Worm (Caenorhabditis elegans): Measurements from ENCODE around the gene F54H5.14.

F54H5.14 gene

ce11 chrII:6663799-6664198 lies 38.6 kb upstream of the F54H5.14 start:
- no peak for TF ChIP-seq lin-11 (tag; optimal IDR thresholded peaks at IDR 0.05)
- peak; percentile 30 for TF ChIP-seq fos-1 (tag; optimal IDR thresholded peaks at IDR 0.05)

ce11 chrII:6661211-6661610 lies 36.0 kb upstream of the F54H5.14 start, which contains the start of gene T19D12.2:
TSS of gene T19D12.2 (plus strand) at chrII:6661335.
- TF ChIP-seq fos-1 (tag; optimal IDR thresholded peaks at IDR 0.05), result peak; percentile 82
- no peak for TF ChIP-seq nhr-77 (tag; optimal IDR thresholded peaks at IDR 0.05)
- TF ChIP-seq sma-9 (GFP tag; optimal IDR thresholded peaks at IDR 0.05), result no peak
- TF ChIP-seq sma-9 (tag; optimal IDR thresholded peaks at IDR 0.05), result no peak

- no peak for TF ChIP-seq crh-2 (tag; optimal IDR thresholded peaks at IDR 0.05)
- no peak for TF ChIP-seq nhr-237 (tag; optimal IDR thresholded peaks at IDR 0.05)
- TF ChIP-seq dmd-4 (tag; optimal IDR thresholded peaks at IDR 0.05), result no peak
- TF ChIP-seq sma-9 (GFP tag; optimal IDR thresholded peaks at IDR 0.05), result no peak
- no peak for TF ChIP-seq sma-9 (tag; optimal IDR thresholded peaks at IDR 0.05)
- no peak for TF ChIP-seq egl-27 (tag; optimal IDR thresholded peaks at IDR 0.05)
- no peak for TF ChIP-seq Y55F3AM.14 (GFP tag; optimal IDR thresholded peaks at IDR 0.05)
- TF ChIP-seq mab-5 (tag; optimal IDR thresholded peaks at IDR 0.05), result no peak
- no peak for TF ChIP-seq lin-39 (tag; optimal IDR thresholded peaks at IDR 0.05)
- TF ChIP-seq ztf-11 (tag; optimal IDR thresholded peaks at IDR 0.05), result no peak
- TF ChIP-seq aly-2 (tag; optimal IDR thresholded peaks at IDR 0.05), result no peak
- no peak for TF ChIP-seq nhr-25 (tag; optimal IDR thresholded peaks at IDR 0.05)
- TF ChIP-seq alr-1 (tag; optimal IDR thresholded peaks at IDR 0.05), result no peak
- TF ChIP-seq elt-3 (tag; optimal IDR thresholded peaks at IDR 0.05), result no peak
- no peak for TF ChIP-seq ceh-82 (tag; optimal IDR thresholded peaks at IDR 0.05)
- TF ChIP-seq mdl-1 (tag; optimal IDR thresholded peaks at IDR 0.05), result no peak
- TF ChIP-seq nhr-12 (tag; optimal IDR thresholded peaks at IDR 0.05), result no peak
- no peak for TF ChIP-seq R02D3.7 (tag; optimal IDR thresholded peaks at IDR 0.05)
- TF ChIP-seq nhr-129 (tag; optimal IDR thresholded peaks at IDR 0.05), result no peak
These were observed 33.6 kb upstream of the F54H5.14 start, which contains the start of gene T19D12.10 for ce11 chrII:6658766-6659165. TSS of gene T19D12.10 (minus strand) at chrII:6658866.

DNA sequence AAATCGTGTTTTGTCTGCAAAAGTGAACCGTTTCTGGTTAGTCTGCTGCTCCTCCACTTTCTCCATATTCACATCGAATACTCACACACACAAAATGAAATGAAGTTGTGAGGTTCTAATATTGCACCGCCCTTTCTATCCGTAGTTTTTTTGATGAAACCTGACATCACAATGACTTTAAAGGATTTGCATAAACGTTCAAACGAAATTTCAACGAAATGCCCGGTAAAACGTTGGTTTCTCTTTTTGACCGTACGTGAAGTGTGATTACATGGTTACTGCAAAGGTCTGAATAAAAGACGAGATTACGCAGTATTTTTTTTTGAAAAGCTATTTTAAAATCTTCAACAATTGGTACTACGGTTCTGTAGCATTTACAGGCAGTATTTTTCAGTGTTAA lies 29.1 kb upstream of the F54H5.14 start, which contains the start of gene T19D12.9:
T19D12.9 (minus strand) TSS at position 101 of the 400 bp plus-strand sequence.
- no peak for TF ChIP-seq unc-55 (GFP tag; optimal IDR thresholded peaks at IDR 0.05)
- no peak for TF ChIP-seq dmd-4 (tag; optimal IDR thresholded peaks at IDR 0.05)
- TF ChIP-seq C34F6.9 (tag; optimal IDR thresholded peaks at IDR 0.05), result no peak
- TF ChIP-seq F13H6.1 (tag; optimal IDR thresholded peaks at IDR 0.05), result no peak
- no peak for TF ChIP-seq zag-1 (tag; optimal IDR thresholded peaks at IDR 0.05)
- no peak for TF ChIP-seq mab-5 (tag; optimal IDR thresholded peaks at IDR 0.05)
- TF ChIP-seq snpc-4 (tag; optimal IDR thresholded peaks at IDR 0.05), result no peak
- TF ChIP-seq mbf-1 (tag; optimal IDR thresholded peaks at IDR 0.05), result no peak

- no peak for TF ChIP-seq nhr-77 (tag; optimal IDR thresholded peaks at IDR 0.05)
- TF ChIP-seq ztf-4 (tag; optimal IDR thresholded peaks at IDR 0.05), result no peak
- TF ChIP-seq ceh-16 (tag; optimal IDR thresholded peaks at IDR 0.05), result no peak
- TF ChIP-seq ZK546.5 (tag; optimal IDR thresholded peaks at IDR 0.05), result no peak
- TF ChIP-seq R02D3.7 (tag; optimal IDR thresholded peaks at IDR 0.05), result no peak
- no peak for TF ChIP-seq ztf-1 (GFP tag; conservative IDR thresholded peaks at IDR 0.05)
- no peak for TF ChIP-seq lin-39 (tag; optimal IDR thresholded peaks at IDR 0.05)
- no peak for TF ChIP-seq zag-1 (tag; optimal IDR thresholded peaks at IDR 0.05)
- no peak for TF ChIP-seq snpc-4 (tag; optimal IDR thresholded peaks at IDR 0.05)
These were observed 26.5 kb upstream of the F54H5.14 start, which contains the start of gene sra-26 for ce11 chrII:6651719-6652118. TSS of gene sra-26 (minus strand) at chrII:6651819.

DNA sequence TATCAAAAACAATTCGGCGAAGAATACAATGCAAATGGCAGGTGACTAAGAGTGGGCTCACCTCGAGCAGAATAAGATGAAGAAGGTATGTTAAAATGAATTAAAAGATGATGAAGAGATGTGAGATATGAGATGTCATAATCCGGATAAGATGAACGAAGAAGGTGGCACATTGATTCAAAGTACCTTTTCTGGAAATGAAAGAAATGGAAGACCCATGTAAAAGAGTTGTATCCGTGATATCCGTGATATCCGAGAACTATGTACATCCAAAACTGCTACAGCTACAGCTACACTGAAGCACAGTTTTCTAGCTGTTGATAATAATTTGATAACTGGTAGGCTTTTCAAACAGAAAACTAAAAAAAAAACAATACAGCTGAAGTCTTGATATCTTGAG lies 23.8 kb upstream of the F54H5.14 start, which contains the start of gene oig-8:
oig-8 (minus strand) TSS at position 101 of the 400 bp plus-strand sequence.
- TF ChIP-seq sem-4 (tag; optimal IDR thresholded peaks at IDR 0.05) (no peak), mbf-1 (tag; optimal IDR thresholded peaks at IDR 0.05) (no peak), nhr-11 (tag; optimal IDR thresholded peaks at IDR 0.05) (no peak), nhr-12 (tag; optimal IDR thresholded peaks at IDR 0.05) (no peak), ceh-82 (tag; optimal IDR thresholded peaks at IDR 0.05) (no peak), C34F6.9 (tag; optimal IDR thresholded peaks at IDR 0.05) (no peak), nhr-25 (tag; optimal IDR thresholded peaks at IDR 0.05) (no peak), unc-55 (GFP tag; optimal IDR thresholded peaks at IDR 0.05) (no peak), nhr-129 (tag; optimal IDR thresholded peaks at IDR 0.05) (no peak), ztf-1 (GFP tag; conservative IDR thresholded peaks at IDR 0.05) (no peak), zag-1 (tag; optimal IDR thresholded peaks at IDR 0.05) (no peak), aly-2 (tag; optimal IDR thresholded peaks at IDR 0.05) (no peak), ZK546.5 (tag; optimal IDR thresholded peaks at IDR 0.05) (no peak)

Data from whole organism, L2 larva.